Worm (Caenorhabditis elegans) whole organism, midembryonic: ENCODE data around the gene Y11D7A.19.

Experiments used
- cog-1 ChIP-seq: sonication (generic microtip); optimal IDR thresholded peaks from 2 replicates; lab custom pipeline; 2016; ENCODE audit warnings: missing genetic modification characterization, missing compliant biosample characterization
- flt-1 ChIP-seq: fragments of 200-800 bp; sonication (Bioruptor generic); IDR thresholded peaks from 2 replicates; pipeline ENCODE4 v1.3.6; 2022; ENCODE audit warnings: missing genetic modification characterization, missing compliant biosample characterization
- klf-2 ChIP-seq: fragments of 200-800 bp; sonication (Bioruptor generic); conservative IDR thresholded peaks from 2 replicates; pipeline ENCODE4 v1.3.6; 2022; ENCODE audit warnings: missing genetic modification reagents, missing genetic modification characterization, missing compliant biosample characterization
- med-1 ChIP-seq: sonication (generic microtip); optimal IDR thresholded peaks from 2 replicates; lab custom pipeline; 2017; ENCODE audit warnings: missing genetic modification characterization, mild to moderate bottlenecking, missing compliant biosample characterization, antibody characterized with exemption, missing genetic modification reagents; ENCODE audit not compliant: insufficient read depth
- ref-1 ChIP-seq: fragments of 200-800 bp; sonication (Bioruptor generic); conservative IDR thresholded peaks from 2 replicates; pipeline ENCODE4 v1.3.6; 2022; ENCODE audit warnings: missing genetic modification reagents, missing genetic modification characterization, missing compliant biosample characterization
- tab-1 ChIP-seq: fragments of 200-800 bp; sonication (Bioruptor generic); IDR thresholded peaks from 2 replicates; pipeline ENCODE4 v1.3.6; 2022; ENCODE audit warnings: missing genetic modification characterization, missing compliant biosample characterization
- ztf-23 ChIP-seq: fragments of 200-800 bp; sonication (Bioruptor generic); IDR thresholded peaks from 2 replicates; pipeline ENCODE4 v1.3.6; 2022; ENCODE audit warnings: missing genetic modification reagents, missing genetic modification characterization, missing compliant biosample characterization

DNA sequence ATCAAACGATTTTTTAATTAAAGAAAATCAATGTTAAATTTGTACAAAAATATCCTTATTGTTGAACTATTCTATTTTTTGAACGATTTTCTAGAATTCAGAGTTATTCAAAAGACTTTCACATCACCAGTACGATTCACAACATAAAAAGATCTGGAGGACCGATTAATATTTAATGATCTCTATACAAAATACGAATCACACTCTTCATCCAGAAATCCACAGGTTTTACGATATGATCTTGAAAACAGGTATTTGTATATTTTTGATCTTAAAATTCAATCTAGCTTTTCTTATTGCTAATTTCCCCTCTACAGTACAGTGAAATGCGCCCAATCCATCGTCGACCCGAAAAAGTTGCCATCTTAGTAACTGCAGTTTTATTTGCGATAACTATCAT lies 38.3 kb upstream of the Y11D7A.19 start, which contains the start of gene F49C12.5:
- TF ChIP-seq ztf-23 (GFP tag; lab: Robert Waterston, UW) = no peak
- no peak for TF ChIP-seq cog-1 (tag; lab: Kevin White, UChicago)
- TF ChIP-seq tab-1 (GFP tag; lab: Robert Waterston, UW) = no peak
- no peak for TF ChIP-seq klf-2 (GFP tag; lab: Robert Waterston, UW)
- no peak for TF ChIP-seq med-1 (GFP tag; lab: Kevin White, UChicago)
- no peak for TF ChIP-seq flt-1 (GFP tag; lab: Robert Waterston, UW)
- TF ChIP-seq ref-1 (GFP tag; lab: Robert Waterston, UW) = no peak
